Fruit fly (Drosophila melanogaster): ENCODE results near the gene Ctl2.
A peak's percentile ranks its signal among the peaks of the same experiment; 100 is the strongest.

Gene Ctl2

dm6 chr3R:29075631-29076398 is 47.4 kb upstream of the Ctl2 start (continued):
- TF ChIP-seq CG12942 (GFP tag; optimal IDR thresholded peaks at IDR 0.05), result peak; percentile 4
- TF ChIP-seq sd (tag; optimal IDR thresholded peaks at IDR 0.05), result peak; percentile 12
- no peak for TF ChIP-seq aop (GFP tag; IDR thresholded peaks at IDR 0.05)
- TF ChIP-seq CG8765 (GFP tag; IDR thresholded peaks at IDR 0.05), result no peak
- TF ChIP-seq Atf6 (GFP tag; IDR thresholded peaks at IDR 0.05), result no peak
- TF ChIP-seq H15 (GFP tag; IDR thresholded peaks at IDR 0.05), result no peak
- 0 out of 2 replicates have a peak, but pooled peaks have one; percentile 12 for TF ChIP-seq CG32767 (GFP tag; IDR thresholded peaks at IDR 0.05)
- no peak for TF ChIP-seq Six4 (GFP tag; optimal IDR thresholded peaks at IDR 0.05)
- peak; percentile 47 for TF ChIP-seq CG2120 (GFP tag; optimal IDR thresholded peaks at IDR 0.05)
- TF ChIP-seq CG10321 (GFP tag; IDR thresholded peaks at IDR 0.05), result no peak
- no peak for TF ChIP-seq CG4617 (GFP tag; optimal IDR thresholded peaks at IDR 0.05; ENCODE audit: borderline replicate concordance)
- 0 out of 2 replicates have a peak, but pooled peaks have one; percentile 20 for TF ChIP-seq wdn (GFP tag; IDR thresholded peaks at IDR 0.05)
- no peak for TF ChIP-seq CG8944 (GFP tag; optimal IDR thresholded peaks at IDR 0.05)
- 0 out of 3 replicates have a peak, but pooled peaks have one; percentile 25 for TF ChIP-seq ken (GFP tag; IDR thresholded peaks at IDR 0.05)
- TF ChIP-seq CG9727 (GFP tag; optimal IDR thresholded peaks at IDR 0.05), result peak; percentile 22
- peak; percentile 10 for TF ChIP-seq NfI (GFP tag; optimal IDR thresholded peaks at IDR 0.05)
- no peak for TF ChIP-seq CG1233 (GFP tag; optimal IDR thresholded peaks at IDR 0.05)
- TF ChIP-seq CG12104 (GFP tag; optimal IDR thresholded peaks at IDR 0.05), result no peak
- no peak for TF ChIP-seq lov (optimal IDR thresholded peaks at IDR 0.05)
- no peak for TF ChIP-seq lov (GFP tag; IDR thresholded peaks at IDR 0.05)
- TF ChIP-seq sob (GFP tag; IDR thresholded peaks at IDR 0.05), result 0 out of 2 replicates have a peak, but pooled peaks have one; percentile 22
- TF ChIP-seq Xbp1 (GFP tag; optimal IDR thresholded peaks at IDR 0.05), result peak; percentile 25
- no peak for TF ChIP-seq CG1024 (GFP tag; IDR thresholded peaks at IDR 0.05)
- TF ChIP-seq Mad (GFP tag; optimal IDR thresholded peaks at IDR 0.05), result peak; percentile 23
- no peak for TF ChIP-seq Eip74EF (GFP tag; optimal IDR thresholded peaks at IDR 0.05)
- peak; percentile 37 for TF ChIP-seq dmrt99B (tag; optimal IDR thresholded peaks at IDR 0.05)
- no peak for TF ChIP-seq CG4707 (GFP tag; optimal IDR thresholded peaks at IDR 0.05)
- TF ChIP-seq Xrp1 (GFP tag; IDR thresholded peaks at IDR 0.05), result peak; percentile 21; the same call in 1 of the 2 replicates
- TF ChIP-seq grau (tag; optimal IDR thresholded peaks at IDR 0.05), result peak; percentile 12
- peak; percentile 35; the same call in 1 of the 2 replicates for TF ChIP-seq Ada2b (GFP tag; IDR thresholded peaks at IDR 0.05)
- TF ChIP-seq CG14860 (GFP tag; IDR thresholded peaks at IDR 0.05; ENCODE audit: partially characterized antibody), result no peak
- TF ChIP-seq Abd-B (GFP tag; optimal IDR thresholded peaks at IDR 0.05), result peak; percentile 51
- peak; percentile 20 for TF ChIP-seq Meics (GFP tag; optimal IDR thresholded peaks at IDR 0.05)
- no peak for TF ChIP-seq CG11723 (GFP tag; optimal IDR thresholded peaks at IDR 0.05)
- peak; percentile 9 for TF ChIP-seq CG7839 (tag; optimal IDR thresholded peaks at IDR 0.05)
- 0 out of 2 replicates have a peak, but pooled peaks have one; percentile 7 for TF ChIP-seq CG32532 (GFP tag; IDR thresholded peaks at IDR 0.05)
- no peak for TF ChIP-seq sr (GFP tag; IDR thresholded peaks at IDR 0.05)
- TF ChIP-seq lab (GFP tag; optimal IDR thresholded peaks at IDR 0.05), result peak; percentile 31
- TF ChIP-seq Drgx (GFP tag; IDR thresholded peaks at IDR 0.05), result peak; percentile 3; the same call in 1 of the 2 replicates
- no peak for TF ChIP-seq luna (GFP tag; optimal IDR thresholded peaks at IDR 0.05)
- peak in 1 of 2 experiments; percentile 6 for TF ChIP-seq chif (GFP tag; optimal IDR thresholded peaks at IDR 0.05)
- TF ChIP-seq CG13624 (GFP tag; optimal IDR thresholded peaks at IDR 0.05), result no peak
- TF ChIP-seq CG7786 (GFP tag; optimal IDR thresholded peaks at IDR 0.05), result peak; percentile 9
- TF ChIP-seq sisA (GFP tag; IDR thresholded peaks at IDR 0.05), result no peak
- TF ChIP-seq Ptx1 (GFP tag; IDR thresholded peaks at IDR 0.05), result 0 out of 2 replicates have a peak, but pooled peaks have one; percentile 9
- peak; percentile 38 for TF ChIP-seq CG13894 (tag; optimal IDR thresholded peaks at IDR 0.05)
